Fruit fly (Drosophila melanogaster) whole organism, pupa: ENCODE results near the gene RNaseX25.
A peak's percentile ranks its signal among the peaks of the same experiment; 100 is the strongest.

ENCODE experiments used
- CG10348 ChIP-seq: fragments of 200-800 bp; sonication (Bioruptor generic); IDR thresholded peaks from 2 replicates; pipeline ENCODE4 v1.3.6; 2022; ENCODE audit warnings: missing biosample characterization, missing genetic modification characterization
- CG12605 ChIP-seq: fragments of 200-800 bp; sonication (Bioruptor generic); IDR thresholded peaks from 2 replicates; pipeline ENCODE4 v1.3.6; 2022; ENCODE audit warnings: missing biosample characterization, missing genetic modification characterization
- CG13204 ChIP-seq: fragments of 200-800 bp; sonication (Bioruptor generic); optimal IDR thresholded peaks from 2 replicates; lab custom pipeline; 2018; ENCODE audit warnings: missing biosample characterization, mild to moderate bottlenecking, missing genetic modification characterization, moderate library complexity
- CG14655 ChIP-seq: fragments of 200-800 bp; sonication (Bioruptor generic); optimal IDR thresholded peaks from 3 replicates; lab custom pipeline; 2017; ENCODE audit warnings: mild to moderate bottlenecking, missing biosample characterization, missing genetic modification reagents, missing genetic modification characterization
- CG15710 ChIP-seq: fragments of 200-800 bp; sonication (Bioruptor generic); optimal IDR thresholded peaks from 2 replicates; lab custom pipeline; 2018; ENCODE audit warnings: missing biosample characterization, mild to moderate bottlenecking, missing genetic modification characterization, moderate library complexity
- CG17806 ChIP-seq: fragments of 200-800 bp; sonication (Bioruptor generic); optimal IDR thresholded peaks from 2 replicates; lab custom pipeline; 2018; ENCODE audit warnings: missing biosample characterization, mild to moderate bottlenecking, missing genetic modification characterization, moderate library complexity
- CG32121 ChIP-seq: fragments of 200-800 bp; sonication (Bioruptor generic); IDR thresholded peaks from 2 replicates; pipeline ENCODE4 v1.3.6; 2022; ENCODE audit warnings: missing biosample characterization, missing genetic modification characterization
- CG34367 ChIP-seq: fragments of 200-800 bp; sonication (Bioruptor generic); optimal IDR thresholded peaks from 2 replicates; lab custom pipeline; 2018; ENCODE audit warnings: missing biosample characterization, mild to moderate bottlenecking, missing genetic modification characterization
- CG4496 ChIP-seq: fragments of 200-800 bp; sonication (Bioruptor generic); IDR thresholded peaks from 3 replicates; pipeline ENCODE4 v1.3.6; 2022; ENCODE audit warnings: missing biosample characterization, missing genetic modification characterization
- CG8159 ChIP-seq: fragments of 200-800 bp; sonication (Bioruptor generic); optimal IDR thresholded peaks from 3 replicates; lab custom pipeline; 2018; ENCODE audit warnings: missing biosample characterization, mild to moderate bottlenecking, missing genetic modification characterization, moderate library complexity
- CG8301 ChIP-seq: fragments of 200-800 bp; sonication (Bioruptor generic); optimal IDR thresholded peaks from 2 replicates; lab custom pipeline; 2018; ENCODE audit warnings: missing biosample characterization, mild to moderate bottlenecking, missing genetic modification characterization
- CG9948 ChIP-seq: fragments of 200-800 bp; sonication (Bioruptor generic); optimal IDR thresholded peaks from 2 replicates; lab custom pipeline; 2018; ENCODE audit warnings: missing biosample characterization, mild to moderate bottlenecking, missing genetic modification characterization, moderate library complexity
- D1 ChIP-seq: fragments of 200-800 bp; sonication (Bioruptor generic); optimal IDR thresholded peaks from 2 replicates; lab custom pipeline; 2018; ENCODE audit warnings: missing biosample characterization, mild to moderate bottlenecking, missing genetic modification characterization, moderate library complexity
- EcR ChIP-seq: fragments of 200-800 bp; sonication (Bioruptor generic); optimal IDR thresholded peaks from 3 replicates; lab custom pipeline; 2019; ENCODE audit warnings: missing biosample characterization, missing genetic modification characterization, mild to moderate bottlenecking, moderate library complexity, missing genetic modification reagents
- Ets98B ChIP-seq: fragments of 200-800 bp; sonication (Bioruptor generic); IDR thresholded peaks from 2 replicates; pipeline ENCODE4 v1.3.6; 2022; ENCODE audit warnings: missing biosample characterization, missing genetic modification characterization
- Pif1A ChIP-seq: fragments of 200-800 bp; sonication (Bioruptor generic); optimal IDR thresholded peaks from 3 replicates; lab custom pipeline; 2016; ENCODE audit warnings: missing biosample characterization, missing genetic modification characterization
- Pif1B ChIP-seq: fragments of 200-800 bp; sonication (Bioruptor generic); optimal IDR thresholded peaks from 3 replicates; lab custom pipeline; 2016; ENCODE audit warnings: missing biosample characterization, missing genetic modification characterization
- Snoo ChIP-seq: fragments of 200-800 bp; sonication (Bioruptor generic); optimal IDR thresholded peaks from 3 replicates; lab custom pipeline; 2017; ENCODE audit warnings: missing biosample characterization, mild to moderate bottlenecking, missing genetic modification characterization, inconsistent platforms
- fd96Ca ChIP-seq: fragments of 200-800 bp; sonication (Bioruptor generic); IDR thresholded peaks from 3 replicates; pipeline ENCODE4 v1.3.6; 2022; ENCODE audit warnings: missing biosample characterization, missing genetic modification characterization
- gl ChIP-seq: fragments of 200-800 bp; sonication (Bioruptor generic); optimal IDR thresholded peaks from 2 replicates; lab custom pipeline; 2018; ENCODE audit warnings: missing biosample characterization, mild to moderate bottlenecking, missing genetic modification characterization
- rn ChIP-seq: fragments of 200-800 bp; sonication (Bioruptor generic); IDR thresholded peaks from 2 replicates; pipeline ENCODE4 v1.3.6; 2022; ENCODE audit warnings: missing biosample characterization, missing genetic modification characterization

Gene RNaseX25

dm6 chr3L:8001057-8001597, 30.7 kb downstream of the RNaseX25 start:
- no peak for TF ChIP-seq CG14655 (GFP tag; lab: Kevin White, UChicago)
- no peak for TF ChIP-seq EcR (GFP tag; lab: Kevin White, UChicago)
- TF ChIP-seq CG13204 (GFP tag; lab: Kevin White, UChicago) = no peak
- TF ChIP-seq CG10348 = no peak
- no peak for TF ChIP-seq Pif1A (GFP tag; lab: Kevin White, UChicago)
- TF ChIP-seq D1 (tag; lab: Kevin White, UChicago) = no peak
- no peak for TF ChIP-seq CG8301
- TF ChIP-seq, all 21 proteins: peak for 0

DNA sequence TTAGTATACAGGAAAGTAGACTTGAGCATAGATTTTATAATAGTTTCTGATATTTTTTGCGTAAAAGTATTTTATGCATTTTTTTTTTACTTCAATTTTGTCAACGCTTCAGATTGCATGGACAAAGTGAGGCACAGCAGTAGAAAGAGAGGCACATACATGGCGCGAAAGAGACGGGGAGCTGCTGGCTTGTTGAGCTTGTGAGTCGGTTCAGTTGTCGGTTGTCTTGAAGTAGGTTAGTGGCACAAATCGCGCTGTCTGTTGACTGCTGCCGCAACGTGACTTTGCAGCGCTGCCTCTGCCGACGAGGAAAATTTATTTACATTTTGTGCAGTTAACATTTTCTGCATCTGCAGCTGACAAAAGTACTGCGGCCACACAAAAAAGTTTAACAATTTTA, 35.4 kb downstream of the RNaseX25 start:
- no peak for TF ChIP-seq gl
- TF ChIP-seq Ets98B (GFP tag; lab: Robert Waterston, UW) = peak; percentile 24; the same call in 1 of the 2 replicates
- 0 out of 3 replicates have a peak, but pooled peaks have one; percentile 21 for TF ChIP-seq CG4496 (GFP tag; lab: Robert Waterston, UW)
- no peak for TF ChIP-seq EcR (GFP tag; lab: Kevin White, UChicago)
- TF ChIP-seq, all 21 proteins: peak for 2

DNA sequence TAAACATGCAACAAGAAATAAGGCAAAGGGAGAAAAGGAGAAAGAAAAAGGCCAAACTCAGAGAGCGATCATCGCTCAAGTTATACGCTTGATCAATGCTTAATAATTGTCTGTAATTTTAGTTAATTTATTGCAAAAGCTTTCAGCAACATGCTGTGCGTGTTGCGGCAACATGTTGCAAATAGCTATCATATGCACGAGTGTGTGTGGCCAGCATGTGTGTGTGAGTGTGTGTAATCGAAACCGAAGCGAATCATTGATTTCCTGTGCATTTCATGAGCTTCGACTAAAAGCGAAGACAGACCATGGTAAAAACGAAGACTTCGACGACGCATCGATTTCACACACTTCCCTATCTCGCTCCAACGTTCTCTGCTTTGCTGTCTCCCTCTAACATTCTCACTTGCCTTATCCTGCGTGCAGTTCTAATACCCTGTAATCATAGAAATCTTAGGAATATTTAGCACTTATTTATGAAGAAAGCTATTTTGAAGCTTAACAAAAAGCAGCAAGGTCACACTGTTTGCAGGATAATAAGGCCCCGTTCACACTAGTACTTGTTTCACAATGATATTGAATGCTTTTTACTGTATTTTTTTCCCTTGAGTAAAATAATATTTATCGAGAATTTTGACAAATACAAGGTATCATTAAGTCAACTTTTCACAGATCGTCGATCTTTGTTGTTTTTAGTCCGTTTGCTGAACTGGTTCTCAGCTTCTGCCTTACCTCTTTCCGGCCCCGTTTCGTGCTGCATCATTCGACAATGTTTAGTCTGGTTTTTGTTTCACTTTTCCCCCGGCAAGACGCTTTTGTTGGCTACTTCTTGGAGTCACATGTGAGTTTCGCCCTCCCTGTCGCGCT, 42.8 kb downstream of the RNaseX25 start:
- TF ChIP-seq rn (no peak), CG8301 (peak; percentile 45), CG4496 (GFP tag; lab: Robert Waterston, UW) (no peak), fd96Ca (no peak), CG17806 (tag; lab: Kevin White, UChicago) (peak; percentile 46), Snoo (peak; percentile 9), CG15710 (tag; lab: Kevin White, UChicago) (peak; percentile 40), CG9948 (tag; lab: Kevin White, UChicago) (peak; percentile 60), CG34367 (tag; lab: Kevin White, UChicago) (peak; percentile 53), EcR (GFP tag; lab: Kevin White, UChicago) (no peak), CG32121 (no peak), CG13204 (GFP tag; lab: Kevin White, UChicago) (no peak), CG12605 (no peak), CG8159 (tag; lab: Kevin White, UChicago) (peak; percentile 72), CG14655 (GFP tag; lab: Kevin White, UChicago) (peak; percentile 50)

DNA sequence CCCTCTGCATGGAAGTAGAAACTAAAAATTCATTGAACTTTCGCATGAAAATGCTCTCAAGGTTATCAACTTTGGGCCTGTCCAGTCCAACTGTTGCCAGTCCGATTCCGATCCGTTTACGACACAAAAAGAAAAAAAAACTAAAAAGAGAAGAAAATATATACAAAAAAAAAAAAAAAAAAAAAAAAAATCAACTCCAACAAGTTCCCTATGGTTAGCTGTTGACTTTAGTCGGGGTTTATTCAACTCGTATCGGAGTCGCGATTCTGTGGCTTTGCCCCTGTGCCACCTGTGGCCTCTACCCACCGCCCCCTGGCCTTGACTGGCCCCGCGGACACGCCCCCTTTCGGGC, 43.5 kb downstream of the RNaseX25 start:
- no peak for TF ChIP-seq fd96Ca
- TF ChIP-seq D1 (tag; lab: Kevin White, UChicago) = peak; percentile 9
- TF ChIP-seq CG8159 (tag; lab: Kevin White, UChicago) = peak; percentile 75
- no peak for TF ChIP-seq Ets98B (GFP tag; lab: Robert Waterston, UW)
- TF ChIP-seq rn = no peak; the same call in 1 of the 2 replicates
- no peak for TF ChIP-seq CG10348
- peak; percentile 74; the same call in 2 of the 3 replicates for TF ChIP-seq CG4496 (GFP tag; lab: Robert Waterston, UW)
- peak; percentile 57 for TF ChIP-seq CG17806 (tag; lab: Kevin White, UChicago)
- peak; percentile 62 for TF ChIP-seq CG9948 (tag; lab: Kevin White, UChicago)
- TF ChIP-seq gl = peak; percentile 80
- TF ChIP-seq EcR (GFP tag; lab: Kevin White, UChicago) = peak; percentile 98
- TF ChIP-seq CG15710 (tag; lab: Kevin White, UChicago) = peak; percentile 71
- TF ChIP-seq CG13204 (GFP tag; lab: Kevin White, UChicago) = peak; percentile 66
- no peak for TF ChIP-seq CG8301
- peak; percentile 57 for TF ChIP-seq CG34367 (tag; lab: Kevin White, UChicago)
- peak; percentile 69 for TF ChIP-seq Pif1B (GFP tag; lab: Kevin White, UChicago)
- no peak for TF ChIP-seq CG14655 (GFP tag; lab: Kevin White, UChicago)
- no peak for TF ChIP-seq Snoo
- peak; percentile 81 for TF ChIP-seq CG12605
- TF ChIP-seq CG32121 = no peak
- TF ChIP-seq Pif1A (GFP tag; lab: Kevin White, UChicago) = peak; percentile 87

DNA sequence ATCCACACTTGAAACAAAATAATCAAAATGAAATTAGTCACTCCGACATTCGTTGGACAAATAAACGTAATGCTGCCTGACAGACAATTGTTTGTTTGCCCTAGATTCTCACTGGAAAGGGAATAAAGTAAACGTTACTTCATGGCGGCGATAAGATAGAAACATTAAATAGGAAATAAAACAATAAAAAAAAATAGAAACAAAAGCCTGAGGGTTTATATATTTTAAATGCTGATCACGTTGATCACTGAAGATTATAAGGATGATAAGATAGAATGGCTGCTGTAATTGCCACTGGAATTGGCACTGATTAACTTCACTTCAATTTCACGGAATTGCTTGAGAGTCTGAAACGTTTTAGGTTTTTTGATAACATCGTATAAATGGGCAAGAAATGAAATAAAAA, 48.3 kb downstream of the RNaseX25 start:
- TF ChIP-seq fd96Ca (no peak), CG8159 (tag; lab: Kevin White, UChicago) (no peak), D1 (tag; lab: Kevin White, UChicago) (no peak), rn (no peak), CG9948 (tag; lab: Kevin White, UChicago) (no peak), CG4496 (GFP tag; lab: Robert Waterston, UW) (no peak), CG34367 (tag; lab: Kevin White, UChicago) (no peak), Snoo (no peak), Pif1A (GFP tag; lab: Kevin White, UChicago) (no peak), Pif1B (GFP tag; lab: Kevin White, UChicago) (no peak), CG10348 (no peak), CG32121 (no peak), CG17806 (tag; lab: Kevin White, UChicago) (no peak), CG12605 (no peak), CG14655 (GFP tag; lab: Kevin White, UChicago) (no peak), CG15710 (tag; lab: Kevin White, UChicago) (no peak), gl (no peak), Ets98B (GFP tag; lab: Robert Waterston, UW) (no peak)
